Worm (Caenorhabditis elegans) whole organism, L1 larva: ENCODE results near the gene mksr-1.

Source experiments
- Y116A8C.19 ChIP-seq: sonication (generic microtip); optimal IDR thresholded peaks from 2 replicates; lab custom pipeline; 2016; ENCODE audit warnings: missing compliant biosample characterization, missing genetic modification characterization, borderline replicate concordance
- alr-1 ChIP-seq: fragments of 200-800 bp; sonication (Bioruptor generic); optimal IDR thresholded peaks from 2 replicates; lab custom pipeline; 2018; ENCODE audit warnings: borderline replicate concordance, mild to moderate bottlenecking, missing genetic modification characterization, missing compliant biosample characterization
- ceh-82 ChIP-seq, 3 experiments: fragments of 150-350 bp in 1 of 3; sonication (generic microtip) in 2 of 3; optimal IDR thresholded peaks; 2 replicates each; lab custom pipeline; 2014 to 2017; ENCODE audit warnings: missing biosample characterization in 3 of 3, missing genetic modification characterization in 3 of 3
- egl-27 ChIP-seq, 2 experiments: fragments of 150-350 bp in 1 of 2; sonication (generic microtip); optimal IDR thresholded peaks; 3 replicates each; lab custom pipeline; 2017 to 2018; ENCODE audit warnings: missing biosample characterization in 2 of 2, missing genetic modification characterization in 2 of 2, missing genetic modification reagents in 2 of 2
- fkh-4 ChIP-seq: sonication (generic microtip); optimal IDR thresholded peaks from 2 replicates; lab custom pipeline; 2016; ENCODE audit warnings: missing compliant biosample characterization, missing genetic modification characterization, borderline replicate concordance
- jun-1 ChIP-seq: fragments of 150-350 bp; optimal IDR thresholded peaks from 2 replicates; lab custom pipeline; 2014; ENCODE audit warnings: missing biosample characterization, missing genetic modification reagents, missing genetic modification characterization
- mep-1 ChIP-seq: fragments of 150-350 bp; optimal IDR thresholded peaks from 2 replicates; lab custom pipeline; 2014; ENCODE audit warnings: missing biosample characterization, missing genetic modification characterization
- nhr-28 ChIP-seq: fragments of 150-350 bp; optimal IDR thresholded peaks from 2 replicates; lab custom pipeline; 2014; ENCODE audit warnings: missing biosample characterization, missing genetic modification characterization
- unc-62 ChIP-seq: fragments of 150-350 bp; optimal IDR thresholded peaks from 2 replicates; lab custom pipeline; 2014; ENCODE audit warnings: missing biosample characterization, missing genetic modification reagents, missing genetic modification characterization
- unc-86 ChIP-seq: sonication (generic microtip); optimal IDR thresholded peaks from 2 replicates; lab custom pipeline; 2016; ENCODE audit warnings: missing genetic modification characterization, missing compliant biosample characterization

ce11 chrX:1068986-1069385, at the start of gene mksr-1:
- TF ChIP-seq alr-1 (tag; lab: Kevin White, UChicago): no peak
- no peak for TF ChIP-seq Y116A8C.19 (tag; lab: Kevin White, UChicago)
- no peak for TF ChIP-seq fkh-4
- TF ChIP-seq jun-1 (tag; lab: Kevin White, UChicago): no peak
- TF ChIP-seq unc-62 (GFP tag; lab: Kevin White, UChicago): no peak
- TF ChIP-seq unc-86: no peak
- TF ChIP-seq mep-1: no peak
- TF ChIP-seq nhr-28: no peak
- TF ChIP-seq egl-27 (tag; optimal IDR thresholded peaks at IDR 0.05; lab: Kevin White, UChicago): no peak
- no peak for TF ChIP-seq ceh-82 (tag; optimal IDR thresholded peaks at IDR 0.05; lab: Kevin White, UChicago)
